Worm (Caenorhabditis elegans): Measurements from ENCODE around the gene degl-2.

The degl-2 gene

DNA sequence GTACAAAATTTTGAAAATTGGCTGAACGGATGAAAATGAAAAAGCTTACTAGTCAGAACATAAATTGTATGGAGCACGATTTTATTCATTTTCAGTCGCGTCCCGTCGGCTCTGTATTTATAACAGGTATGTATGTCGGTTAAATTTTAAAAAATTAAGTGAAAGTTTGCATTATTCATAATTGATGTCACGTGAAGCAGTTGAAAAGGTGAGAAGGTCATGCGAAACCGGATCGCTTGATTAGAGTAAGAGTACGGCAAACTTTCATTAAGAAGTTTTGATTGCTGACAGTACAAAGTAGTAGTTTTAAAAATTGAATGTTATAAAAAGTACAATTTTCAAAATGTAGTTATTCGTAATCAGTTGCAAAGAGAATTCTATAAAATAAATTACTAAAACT, 29.9 kb downstream of the degl-2 start:
- TF ChIP-seq nhr-129 (tag; optimal IDR thresholded peaks at IDR 0.05) (no peak), blmp-1 (tag; optimal IDR thresholded peaks at IDR 0.05; ENCODE audit: insufficient read depth) (peak; percentile 81), sma-9 (GFP tag; optimal IDR thresholded peaks at IDR 0.05) (peak; percentile 32), sma-9 (tag; optimal IDR thresholded peaks at IDR 0.05) (no peak), nhr-25 (tag; optimal IDR thresholded peaks at IDR 0.05) (peak; percentile 41), ZK546.5 (tag; optimal IDR thresholded peaks at IDR 0.05) (no peak)

DNA sequence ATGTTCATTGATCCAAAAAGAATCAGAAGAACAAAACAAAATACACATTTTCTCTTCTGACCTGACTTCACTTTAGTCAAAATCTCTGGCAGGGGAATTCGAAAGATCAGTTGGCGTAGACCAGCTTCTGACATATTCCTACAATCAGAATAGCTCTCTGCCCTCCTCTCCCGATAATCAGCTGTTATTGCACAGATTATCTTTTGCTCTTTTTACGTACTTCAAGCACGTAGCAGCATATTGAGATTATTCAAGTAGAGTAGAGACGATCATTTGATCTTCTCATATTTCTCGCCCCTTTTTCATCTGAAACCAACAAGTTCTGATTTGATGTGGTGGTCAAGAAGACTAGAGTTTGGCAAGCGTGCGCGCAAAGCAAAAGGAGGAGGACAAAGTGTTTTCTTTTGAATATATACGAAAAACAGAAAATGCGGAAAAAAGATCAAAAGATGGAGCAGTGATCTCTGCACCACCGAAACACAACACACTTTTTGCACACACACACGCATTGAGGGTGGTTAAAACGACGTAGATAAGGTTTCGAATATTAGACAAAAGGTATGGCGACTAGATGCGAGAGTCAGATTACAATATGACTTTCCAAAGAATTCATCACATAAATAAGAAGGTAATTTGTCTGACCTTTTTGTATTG, 30.5 kb downstream of the degl-2 start:
- TF ChIP-seq fos-1 (tag; optimal IDR thresholded peaks at IDR 0.05) = peak; percentile 25
- no peak for TF ChIP-seq C34F6.9 (tag; optimal IDR thresholded peaks at IDR 0.05)
- peak in 1 of 2 experiments; percentile 30 for TF ChIP-seq mdl-1 (tag; optimal IDR thresholded peaks at IDR 0.05)
- peak; percentile 48 for TF ChIP-seq elt-1 (tag; optimal IDR thresholded peaks at IDR 0.05)
- peak; percentile 71 for TF ChIP-seq crh-2 (tag; optimal IDR thresholded peaks at IDR 0.05)
- TF ChIP-seq sma-9 (GFP tag; optimal IDR thresholded peaks at IDR 0.05) = peak; percentile 60
- TF ChIP-seq sma-9 (tag; optimal IDR thresholded peaks at IDR 0.05) = no peak

DNA sequence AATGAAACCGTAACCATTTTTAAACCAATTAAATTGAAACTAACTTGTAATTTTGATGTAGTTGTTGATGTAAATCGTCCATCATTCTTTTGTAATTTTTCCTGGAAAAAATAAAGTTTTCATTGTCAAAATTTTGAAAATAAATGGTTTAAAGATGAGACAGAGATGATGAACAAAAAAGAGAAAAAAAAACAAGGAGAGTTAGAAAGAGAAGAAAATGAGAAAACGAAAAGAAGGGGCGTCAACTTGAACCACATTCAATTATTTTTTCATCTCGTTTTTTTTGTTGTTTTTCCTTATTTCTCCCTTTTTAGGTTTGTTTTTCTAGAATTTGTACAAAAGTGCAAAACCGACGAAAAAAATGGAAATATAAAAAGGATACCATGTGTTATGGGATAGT, 32.3 kb downstream of the degl-2 start, which contains the start of gene nhr-34:
TSS of gene nhr-34 (minus strand) at position 101 of the 400 bp plus-strand sequence.
- TF ChIP-seq ZK546.5 (tag; optimal IDR thresholded peaks at IDR 0.05) (no peak), ztf-4 (tag; optimal IDR thresholded peaks at IDR 0.05) (no peak), skn-1 (tag; optimal IDR thresholded peaks at IDR 0.05) (no peak), lsy-2 (tag; optimal IDR thresholded peaks at IDR 0.05) (no peak), sem-4 (tag; optimal IDR thresholded peaks at IDR 0.05) (no peak), elt-1 (tag; optimal IDR thresholded peaks at IDR 0.05) (no peak), nhr-23 (tag; optimal IDR thresholded peaks at IDR 0.05) (no peak), lin-13 (GFP tag; optimal IDR thresholded peaks at IDR 0.05) (no peak), nhr-12 (tag; optimal IDR thresholded peaks at IDR 0.05) (no peak), zag-1 (tag; optimal IDR thresholded peaks at IDR 0.05) (no peak), Y55F3AM.14 (GFP tag; optimal IDR thresholded peaks at IDR 0.05) (no peak), ama-1 (optimal IDR thresholded peaks at IDR 0.05) (no peak), ztf-1 (GFP tag; conservative IDR thresholded peaks at IDR 0.05) (no peak), dmd-4 (tag; optimal IDR thresholded peaks at IDR 0.05) (no peak), nhr-77 (tag; optimal IDR thresholded peaks at IDR 0.05) (no peak)

DNA sequence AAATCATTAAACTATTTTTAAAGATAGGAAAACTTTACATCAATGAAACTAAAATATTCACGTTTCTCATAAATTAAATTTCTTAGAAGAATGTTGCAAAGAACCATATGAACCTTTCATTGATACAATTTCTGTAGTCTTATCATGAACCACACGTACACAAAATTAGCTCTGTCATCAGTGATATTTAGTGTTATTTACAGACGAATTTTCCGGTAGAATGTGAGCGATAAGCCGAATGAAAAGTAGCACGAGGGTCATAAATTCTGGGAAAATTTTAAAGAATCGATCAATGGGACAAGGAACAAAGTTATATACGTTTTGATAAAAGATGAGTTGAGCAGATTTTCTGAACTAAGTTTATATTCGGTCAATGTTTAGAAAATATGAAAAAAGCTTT, 33.2 kb downstream of the degl-2 start:
- TF ChIP-seq gmeb-1 (tag; optimal IDR thresholded peaks at IDR 0.05) (peak; percentile 13), lsy-2 (tag; optimal IDR thresholded peaks at IDR 0.05) (no peak), nhr-129 (tag; optimal IDR thresholded peaks at IDR 0.05) (peak; percentile 32), unc-55 (GFP tag; optimal IDR thresholded peaks at IDR 0.05) (no peak), ztf-11 (tag; optimal IDR thresholded peaks at IDR 0.05) (no peak), mdl-1 (tag; optimal IDR thresholded peaks at IDR 0.05) (peak in 1 of 2 experiments; percentile 30), nhr-10 (tag; optimal IDR thresholded peaks at IDR 0.05) (no peak), unc-39 (tag; optimal IDR thresholded peaks at IDR 0.05) (no peak), sma-3 (GFP tag; optimal IDR thresholded peaks at IDR 0.05) (no peak), peb-1 (tag; optimal IDR thresholded peaks at IDR 0.05) (no peak), nhr-77 (tag; optimal IDR thresholded peaks at IDR 0.05) (no peak), F13H6.1 (tag; optimal IDR thresholded peaks at IDR 0.05) (peak; percentile 32), ztf-4 (tag; optimal IDR thresholded peaks at IDR 0.05) (no peak), sma-9 (GFP tag; optimal IDR thresholded peaks at IDR 0.05) (peak; percentile 75), sma-9 (tag; optimal IDR thresholded peaks at IDR 0.05) (no peak), lin-39 (tag; optimal IDR thresholded peaks at IDR 0.05) (no peak), crh-2 (tag; optimal IDR thresholded peaks at IDR 0.05) (peak; percentile 71), C34F6.9 (tag; optimal IDR thresholded peaks at IDR 0.05) (no peak), elt-1 (tag; optimal IDR thresholded peaks at IDR 0.05) (no peak), fos-1 (tag; optimal IDR thresholded peaks at IDR 0.05) (peak; percentile 73)

Measured in whole organism, L2 larva.